Worm (Caenorhabditis elegans): ENCODE results near the gene cld-1.

The cld-1 gene

DNA sequence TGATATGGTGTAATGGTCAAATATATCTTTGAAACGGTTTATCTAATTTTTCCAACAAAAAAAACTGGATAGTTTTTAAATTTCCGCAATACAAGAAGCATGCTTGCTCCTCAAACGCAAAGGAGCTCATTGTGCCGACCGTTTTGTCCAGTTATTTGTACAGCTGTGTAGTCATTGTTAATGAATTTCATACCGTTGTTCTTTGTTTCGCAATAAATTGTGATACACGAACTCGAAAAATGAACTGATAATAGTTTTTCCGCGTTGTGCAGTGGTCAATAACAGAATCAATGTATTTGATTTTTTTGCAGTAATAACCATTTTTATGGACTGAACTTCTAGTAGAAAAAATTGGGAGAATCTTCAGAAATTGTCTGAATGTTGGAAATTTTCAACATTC lies 37.2 kb downstream of the cld-1 start:
- TF ChIP-seq unc-62 (GFP tag; optimal IDR thresholded peaks at IDR 0.05) = no peak

DNA sequence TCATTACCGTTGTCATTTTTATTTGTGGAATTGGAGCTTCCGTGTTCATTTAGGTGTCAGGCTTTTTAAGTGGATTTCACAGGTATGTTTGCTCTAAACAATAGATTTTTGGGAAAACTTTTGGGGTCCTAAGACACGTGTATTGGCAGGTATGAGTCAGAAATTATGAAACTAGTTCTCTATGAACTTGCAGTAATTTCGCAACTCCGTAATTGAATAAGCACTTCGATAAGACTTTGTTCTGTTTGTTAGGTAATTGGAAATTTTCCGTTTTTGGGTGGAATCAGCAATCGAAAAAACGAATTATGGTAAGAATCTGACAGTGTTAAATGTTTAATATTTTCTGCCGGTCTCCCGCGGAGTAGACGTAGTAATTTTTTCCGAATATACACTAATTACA lies 38.9 kb downstream of the cld-1 start:
- TF ChIP-seq unc-62 (GFP tag; optimal IDR thresholded peaks at IDR 0.05) = no peak

DNA sequence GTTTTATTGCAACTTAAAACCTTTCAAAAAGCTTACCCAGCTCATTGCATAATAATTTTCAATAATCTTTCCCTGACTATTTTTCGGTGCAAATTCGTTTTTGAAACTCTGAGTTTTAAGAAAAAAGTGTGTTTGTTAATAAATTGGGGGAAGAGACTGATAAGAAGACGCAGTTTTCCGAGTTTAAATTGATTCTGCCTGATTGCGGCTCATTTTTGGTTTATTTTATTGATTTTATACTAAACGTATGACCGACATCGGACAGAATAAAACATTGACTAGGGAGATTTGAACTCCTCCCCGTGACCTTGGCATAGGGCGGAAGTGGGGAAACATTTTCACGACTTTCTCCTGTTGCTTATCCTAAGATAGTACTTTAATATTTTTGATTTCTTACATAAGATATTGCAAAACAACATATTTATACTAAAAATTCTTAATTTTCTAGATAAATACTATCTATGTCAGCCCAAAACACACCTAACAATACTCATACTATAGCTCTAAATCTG lies 39.6 kb downstream of the cld-1 start, which contains the start of gene K08D8.7:
TSS of gene K08D8.7 (plus strand) at position 462 of the 512 bp plus-strand sequence.
- no peak for TF ChIP-seq unc-62 (GFP tag; optimal IDR thresholded peaks at IDR 0.05)

DNA sequence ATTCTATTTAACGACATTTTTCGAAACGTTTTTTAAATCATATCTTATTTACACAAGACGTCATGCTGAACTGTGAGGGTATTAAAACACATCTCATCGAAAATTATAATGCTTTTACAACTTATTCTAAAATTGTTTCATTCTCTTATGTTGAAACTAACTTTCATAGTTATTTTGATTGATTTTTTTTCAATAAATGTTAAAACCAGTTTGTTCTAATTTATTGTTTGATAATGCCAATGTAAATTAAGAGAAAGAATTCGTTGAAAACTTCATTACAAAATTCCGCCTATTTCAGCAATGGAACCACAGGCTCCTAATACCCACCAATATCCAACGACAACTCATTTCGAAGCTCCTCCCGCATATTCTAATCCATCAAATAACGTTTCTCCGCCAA lies 41.1 kb downstream of the cld-1 start, which contains the start of gene K08D8.11:
TSS of gene K08D8.11 (plus strand) at position 301 of the 400 bp plus-strand sequence.
- TF ChIP-seq unc-62 (GFP tag; optimal IDR thresholded peaks at IDR 0.05) = no peak

DNA sequence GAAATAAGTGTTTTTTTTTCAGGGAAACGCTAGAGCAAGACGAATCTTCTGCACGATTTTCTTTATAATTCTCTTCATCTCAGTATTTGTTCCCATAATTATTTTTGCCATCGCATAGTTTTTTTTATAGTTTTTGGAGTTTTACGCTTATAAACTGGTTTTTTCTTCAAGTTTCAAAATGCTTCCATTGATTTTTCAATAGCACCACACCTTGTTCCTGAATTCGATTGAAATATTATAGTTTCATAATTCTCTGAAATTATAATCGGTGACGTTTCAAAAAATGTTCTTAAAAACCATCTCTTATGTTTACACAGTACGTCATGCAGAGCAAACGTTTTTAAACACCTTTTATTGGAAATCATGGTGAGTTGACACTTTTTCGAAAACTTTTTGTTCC lies 42.9 kb downstream of the cld-1 start, which contains the start of gene K08D8.12:
TSS of gene K08D8.12 (plus strand) at position 301 of the 400 bp plus-strand sequence.
- TF ChIP-seq unc-62 (GFP tag; optimal IDR thresholded peaks at IDR 0.05) = no peak

DNA sequence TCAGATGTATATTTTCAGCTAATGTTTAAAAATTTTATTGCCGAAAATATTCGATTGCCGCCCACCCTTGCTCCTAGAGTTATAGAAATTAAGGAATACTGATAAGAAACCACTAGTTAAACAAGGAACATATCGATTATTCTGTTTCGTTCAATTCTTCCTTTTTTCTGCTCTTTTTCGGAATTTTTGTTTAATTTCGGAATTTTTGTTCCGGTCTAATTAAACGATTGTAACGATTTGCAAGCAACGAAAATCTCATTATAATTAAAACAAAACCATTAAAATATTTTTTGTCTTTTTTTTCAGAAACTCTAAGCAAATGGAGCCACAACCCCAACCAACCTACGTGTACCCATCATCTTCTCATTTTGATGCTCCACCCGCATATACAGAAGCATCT lies 43.9 kb downstream of the cld-1 start, which contains the start of gene K08D8.1:
TSS of gene K08D8.1 (plus strand) at position 301 of the 400 bp plus-strand sequence.
- TF ChIP-seq unc-62 (GFP tag; optimal IDR thresholded peaks at IDR 0.05) = no peak

DNA sequence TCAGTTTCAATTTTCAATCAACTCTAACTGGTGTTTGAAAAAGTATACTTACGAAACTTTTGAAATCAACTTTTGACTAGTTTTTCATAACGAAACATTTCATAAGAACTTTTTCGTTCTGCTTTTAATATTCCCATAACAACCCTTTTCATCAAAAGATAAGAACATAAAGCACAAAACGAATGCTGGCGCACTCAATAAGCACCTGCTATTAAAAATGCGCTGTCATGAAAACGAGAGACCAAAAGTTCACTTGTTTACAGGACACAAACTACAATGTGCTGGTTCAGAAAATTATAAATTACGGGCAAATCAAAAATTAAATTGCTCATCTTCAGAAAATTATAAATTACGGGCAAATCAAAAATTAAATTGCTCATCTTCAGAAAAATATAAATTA lies 45.0 kb downstream of the cld-1 start:
- no peak for TF ChIP-seq unc-62 (GFP tag; optimal IDR thresholded peaks at IDR 0.05)

DNA sequence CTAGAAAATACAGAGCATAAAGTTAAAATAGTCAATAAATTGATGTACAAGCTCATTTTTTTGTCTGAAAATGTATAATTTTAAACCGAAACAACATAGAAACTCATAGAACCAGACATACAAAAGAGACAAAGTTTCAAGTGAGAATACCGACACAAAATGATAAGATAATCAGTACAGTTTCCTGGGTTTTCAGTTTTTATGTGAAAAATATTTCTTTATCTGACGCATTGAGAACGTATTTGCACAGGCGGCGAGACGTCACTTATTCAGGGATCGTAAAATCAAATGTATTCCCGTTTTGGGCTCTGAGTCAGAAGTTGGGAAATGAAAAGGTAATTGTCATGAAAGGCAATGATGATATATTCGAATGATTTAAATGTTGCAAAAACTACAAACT lies 45.6 kb downstream of the cld-1 start, which contains the start of gene K08D8.6:
TSS of gene K08D8.6 (minus strand) at position 64 of the 400 bp plus-strand sequence.
- no peak for TF ChIP-seq unc-62 (GFP tag; optimal IDR thresholded peaks at IDR 0.05)

DNA sequence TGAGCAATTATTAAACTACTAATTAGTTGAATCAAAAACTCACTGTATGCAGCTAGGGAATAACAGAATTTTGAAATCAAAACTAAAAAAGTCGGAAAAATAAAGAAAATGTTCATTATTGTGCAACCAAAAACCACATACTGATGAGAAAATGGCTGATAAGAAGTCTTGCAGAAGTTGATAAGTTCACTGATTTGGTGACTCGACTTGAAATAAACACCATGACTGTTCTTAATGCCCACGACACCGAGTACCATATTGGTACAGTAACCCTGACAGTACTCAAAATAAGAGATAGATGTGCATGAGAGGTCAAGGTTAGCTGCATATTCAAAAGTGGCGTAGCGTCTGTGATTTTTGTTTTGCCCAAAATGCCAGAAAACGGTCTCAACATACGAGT lies 50.1 kb downstream of the cld-1 start:
- no peak for TF ChIP-seq unc-62 (GFP tag; optimal IDR thresholded peaks at IDR 0.05)

Data from whole organism, dauer.